Fruit fly (Drosophila melanogaster): ENCODE measurements around the gene CG31776.
A peak's percentile ranks its signal among the peaks of the same experiment; 100 is the strongest.

Gene CG31776

DNA sequence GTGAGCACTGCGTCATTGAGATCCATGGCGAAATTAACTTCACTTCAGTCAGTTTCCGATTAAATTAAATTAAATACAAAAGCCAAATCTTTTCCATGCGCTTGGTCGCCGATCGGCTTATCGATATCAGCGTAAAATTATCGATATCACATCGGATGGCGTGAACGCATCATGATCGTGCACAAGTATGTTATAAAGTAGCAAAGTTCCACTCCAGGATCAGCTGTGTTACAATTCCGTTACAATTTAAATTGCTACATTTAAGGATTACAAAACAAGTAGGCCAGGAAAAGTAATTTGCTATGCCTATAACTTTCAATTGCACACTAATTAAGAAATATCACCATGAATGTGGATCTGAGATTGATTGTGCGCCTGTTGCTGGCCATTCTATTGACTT is at the start of gene CG31776, which contains the start of gene Pif1:
TSS of gene CG31776 (plus strand) at position 314 of the 400 bp plus-strand sequence.
TSS of gene Pif1 (minus strand) at position 136 of the 400 bp plus-strand sequence.
- TF ChIP-seq CG8478 (optimal IDR thresholded peaks at IDR 0.05): no peak
- peak; percentile 60 to 66 for TF ChIP-seq CTCF (optimal IDR thresholded peaks at IDR 0.05)

- TF ChIP-seq CG8478 (optimal IDR thresholded peaks at IDR 0.05) (no peak), CTCF (optimal IDR thresholded peaks at IDR 0.05) (no peak)
These were observed 47.2 kb upstream of the CG31776 start for dm6 chr2L:3422753-3423152.

DNA sequence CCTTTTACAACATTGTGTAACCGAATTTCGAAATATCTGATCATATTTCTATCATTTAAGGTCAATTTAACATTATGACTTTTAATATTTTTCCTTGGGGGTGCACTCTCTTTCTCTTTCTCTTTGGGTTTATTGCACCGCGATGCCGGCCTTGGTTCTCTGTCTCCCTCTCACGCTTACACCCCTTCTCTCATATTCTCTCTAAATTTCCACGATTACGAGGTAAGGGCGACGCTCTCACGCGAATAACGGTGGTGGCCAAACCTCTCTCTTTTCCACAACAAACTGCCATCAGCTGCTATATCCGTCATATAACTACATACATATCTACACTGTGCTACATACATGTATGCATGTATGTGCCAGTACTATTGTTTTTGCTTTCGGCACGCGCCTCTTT is 44.0 kb upstream of the CG31776 start:
- no peak for TF ChIP-seq CG8478 (optimal IDR thresholded peaks at IDR 0.05)

- no peak for TF ChIP-seq CTCF (optimal IDR thresholded peaks at IDR 0.05)
- no peak for TF ChIP-seq CG8478 (optimal IDR thresholded peaks at IDR 0.05)
These were observed 43.2 kb upstream of the CG31776 start, which contains the start of gene Pgant2 for dm6 chr2L:3426669-3427232. Gene Pgant2 (minus strand): TSS chr2L:3426719.

DNA sequence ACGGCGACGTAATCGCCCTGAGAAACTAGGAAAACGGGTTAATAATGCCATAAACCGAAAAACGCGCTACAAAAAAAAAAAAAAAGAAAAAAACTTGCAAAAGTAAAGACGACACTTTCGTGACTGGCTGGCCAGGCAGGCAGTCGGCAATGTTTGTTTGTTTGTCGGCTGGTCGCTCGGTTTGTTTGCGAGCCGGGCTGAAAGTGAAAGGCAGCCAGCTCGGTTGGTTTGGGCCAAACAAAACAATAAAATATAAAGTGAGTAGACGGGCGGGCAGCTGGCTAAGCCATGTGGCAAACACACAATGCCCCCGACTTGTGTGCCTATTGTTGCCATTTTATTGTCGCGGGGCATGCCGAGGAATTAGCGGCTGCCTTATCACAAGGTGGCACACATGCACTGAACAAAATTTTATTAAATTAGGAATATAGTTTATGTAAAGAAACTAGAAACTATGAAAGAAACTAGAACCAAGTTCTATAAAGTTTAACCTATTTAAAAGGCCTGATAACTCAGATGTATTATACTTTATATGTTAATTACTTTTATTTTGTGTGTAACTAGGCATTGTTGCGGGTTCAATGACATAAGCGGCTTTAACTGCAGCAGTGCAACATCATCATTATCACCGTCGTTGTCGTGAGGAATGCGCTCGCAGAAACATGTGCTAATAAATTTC is 41.4 kb upstream of the CG31776 start:
- TF ChIP-seq CTCF (optimal IDR thresholded peaks at IDR 0.05) (no peak), CG8478 (optimal IDR thresholded peaks at IDR 0.05) (no peak)

DNA sequence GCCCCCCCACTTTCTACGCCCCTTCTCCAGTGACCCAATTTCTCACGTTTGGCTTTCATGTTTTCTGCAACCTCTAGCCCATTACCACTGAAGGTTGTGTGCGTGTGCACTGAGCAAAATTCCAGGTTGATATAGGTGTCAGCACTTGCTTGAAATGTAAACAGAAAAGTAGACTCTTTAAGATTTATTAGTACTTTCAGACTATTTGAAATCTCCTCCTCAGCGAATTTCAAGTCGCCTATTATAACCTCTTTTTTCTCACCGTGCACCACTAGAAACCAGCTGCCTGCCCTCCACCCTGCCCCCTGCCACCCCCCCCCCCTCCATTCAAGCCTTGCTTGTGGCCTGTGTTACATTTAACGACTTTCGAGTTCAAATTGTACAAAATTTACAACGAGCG is 34.9 kb upstream of the CG31776 start:
- TF ChIP-seq CTCF (optimal IDR thresholded peaks at IDR 0.05) (no peak), CG8478 (optimal IDR thresholded peaks at IDR 0.05) (no peak)

DNA sequence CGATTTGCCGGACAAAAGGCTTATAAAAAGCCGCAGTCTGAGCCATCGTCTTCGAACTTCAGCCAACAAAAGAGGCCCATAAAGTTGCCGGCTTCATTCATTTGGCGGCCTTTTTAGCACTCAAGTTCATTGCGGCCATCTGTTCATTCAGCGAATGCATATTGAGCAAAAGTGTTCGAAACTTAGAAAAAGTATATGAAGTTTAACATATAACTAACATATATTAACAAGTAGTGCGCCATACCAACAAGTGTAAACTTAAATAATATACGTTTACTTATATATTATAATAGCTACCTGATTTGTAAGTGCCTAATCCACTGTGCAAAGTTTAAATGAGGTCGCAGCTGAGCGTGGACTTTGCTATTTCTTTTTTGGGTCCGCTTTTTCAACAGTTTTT is 33.6 kb upstream of the CG31776 start:
- no peak for TF ChIP-seq CTCF (optimal IDR thresholded peaks at IDR 0.05)
- no peak for TF ChIP-seq CG8478 (optimal IDR thresholded peaks at IDR 0.05)

DNA sequence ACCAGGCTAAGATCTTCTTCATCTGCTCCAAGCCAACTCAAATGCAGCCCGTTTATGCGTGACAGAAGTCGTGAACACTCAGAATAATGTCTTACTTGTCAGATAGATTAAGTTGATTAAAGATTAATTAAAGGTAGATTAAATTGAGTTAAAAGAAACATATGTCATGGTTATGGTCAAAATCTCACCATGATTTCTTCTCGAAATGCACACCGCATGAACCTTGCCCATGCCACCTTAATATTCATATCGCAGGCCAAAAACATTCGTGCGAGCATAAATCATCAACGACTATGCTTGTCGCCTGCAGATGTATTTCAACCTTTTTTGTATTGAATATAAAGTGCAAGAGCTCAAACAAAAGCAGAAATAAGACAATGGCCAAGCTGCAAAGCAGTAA is 32.9 kb upstream of the CG31776 start:
- no peak for TF ChIP-seq CTCF (optimal IDR thresholded peaks at IDR 0.05)
- no peak for TF ChIP-seq CG8478 (optimal IDR thresholded peaks at IDR 0.05)

dm6 chr2L:3438078-3438477 is 31.9 kb upstream of the CG31776 start:
- TF ChIP-seq CTCF (optimal IDR thresholded peaks at IDR 0.05): no peak
- no peak for TF ChIP-seq CG8478 (optimal IDR thresholded peaks at IDR 0.05)

dm6 chr2L:3439502-3439901 is 30.5 kb upstream of the CG31776 start:
- no peak for TF ChIP-seq CTCF (optimal IDR thresholded peaks at IDR 0.05)
- no peak for TF ChIP-seq CG8478 (optimal IDR thresholded peaks at IDR 0.05)

DNA sequence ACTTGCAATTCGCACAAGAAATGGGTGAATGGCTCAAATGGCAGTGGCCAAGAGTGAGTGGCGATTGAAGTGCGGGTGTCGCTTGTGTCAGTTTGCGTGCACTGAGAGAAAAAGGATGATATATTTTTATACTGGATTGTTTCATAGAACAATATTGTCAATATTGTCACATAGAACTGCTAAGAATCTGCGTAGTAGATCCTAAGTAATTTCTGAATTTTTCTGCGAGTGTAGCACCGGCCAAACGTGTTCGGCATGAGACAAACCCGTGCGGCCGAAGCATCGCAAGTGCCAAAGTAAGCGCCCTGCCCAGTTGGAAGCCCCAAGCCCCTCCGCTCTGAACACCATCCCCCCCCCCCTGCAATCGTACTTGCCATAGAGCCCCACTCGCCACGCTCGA is 29.7 kb upstream of the CG31776 start:
- no peak for TF ChIP-seq CG8478 (optimal IDR thresholded peaks at IDR 0.05)
- TF ChIP-seq CTCF (optimal IDR thresholded peaks at IDR 0.05): no peak

dm6 chr2L:3441158-3441557 is 28.8 kb upstream of the CG31776 start:
- no peak for TF ChIP-seq CG8478 (optimal IDR thresholded peaks at IDR 0.05)

- TF ChIP-seq CTCF (optimal IDR thresholded peaks at IDR 0.05) (no peak), CG8478 (optimal IDR thresholded peaks at IDR 0.05) (no peak)
These were observed 28.3 kb upstream of the CG31776 start for dm6 chr2L:3441673-3442072.

dm6 chr2L:3444789-3445188 is 25.2 kb upstream of the CG31776 start:
- TF ChIP-seq CG8478 (optimal IDR thresholded peaks at IDR 0.05) (no peak), CTCF (optimal IDR thresholded peaks at IDR 0.05) (no peak)

DNA sequence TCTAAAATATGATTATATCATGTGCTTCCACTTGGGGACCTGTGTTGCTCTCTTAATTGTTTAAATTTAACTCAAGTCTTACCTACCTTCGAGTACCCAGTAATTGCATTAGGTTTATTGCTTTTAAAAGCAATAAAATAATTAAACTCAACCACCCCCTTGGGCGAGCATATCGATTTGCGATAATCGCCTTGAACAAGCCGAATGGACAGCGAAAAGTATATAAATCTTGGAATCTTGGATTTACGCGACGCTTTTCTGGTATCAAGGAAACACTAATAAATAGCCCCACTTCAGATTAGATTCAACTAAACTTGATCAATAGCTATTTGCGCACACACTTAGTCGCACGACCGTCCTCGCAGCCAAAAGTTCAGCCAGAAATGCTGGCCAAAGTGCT is 24.3 kb upstream of the CG31776 start, which contains the start of gene CG2772:
TSS of gene CG2772 (plus strand) at position 338 of the 400 bp plus-strand sequence.
- TF ChIP-seq CG8478 (optimal IDR thresholded peaks at IDR 0.05) (no peak), CTCF (optimal IDR thresholded peaks at IDR 0.05) (no peak)

- TF ChIP-seq CTCF (optimal IDR thresholded peaks at IDR 0.05) (no peak), CG8478 (optimal IDR thresholded peaks at IDR 0.05) (no peak)
These were observed 20.2 kb upstream of the CG31776 start, which contains the start of gene Snx1 for dm6 chr2L:3449555-3450320. Gene Snx1 (plus strand): TSS chr2L:3449683.

Measured in S2 (cell line).